Fruit fly (Drosophila melanogaster) whole organism, pupa: Measurements from ENCODE around the gene CG46310.

Source experiments
- CG10348 ChIP-seq: fragments of 200-800 bp; sonication (Bioruptor generic); IDR thresholded peaks from 2 replicates; pipeline ENCODE4 v1.3.6; 2022; ENCODE audit warnings: missing biosample characterization, missing genetic modification characterization
- CG12605 ChIP-seq: fragments of 200-800 bp; sonication (Bioruptor generic); IDR thresholded peaks from 2 replicates; pipeline ENCODE4 v1.3.6; 2022; ENCODE audit warnings: missing biosample characterization, missing genetic modification characterization
- CG13204 ChIP-seq: fragments of 200-800 bp; sonication (Bioruptor generic); optimal IDR thresholded peaks from 2 replicates; lab custom pipeline; 2018; ENCODE audit warnings: missing biosample characterization, mild to moderate bottlenecking, missing genetic modification characterization, moderate library complexity
- CG14655 ChIP-seq: fragments of 200-800 bp; sonication (Bioruptor generic); optimal IDR thresholded peaks from 3 replicates; lab custom pipeline; 2017; ENCODE audit warnings: mild to moderate bottlenecking, missing biosample characterization, missing genetic modification reagents, missing genetic modification characterization
- CG15710 ChIP-seq: fragments of 200-800 bp; sonication (Bioruptor generic); optimal IDR thresholded peaks from 2 replicates; lab custom pipeline; 2018; ENCODE audit warnings: missing biosample characterization, mild to moderate bottlenecking, missing genetic modification characterization, moderate library complexity
- CG17806 ChIP-seq: fragments of 200-800 bp; sonication (Bioruptor generic); optimal IDR thresholded peaks from 2 replicates; lab custom pipeline; 2018; ENCODE audit warnings: missing biosample characterization, mild to moderate bottlenecking, missing genetic modification characterization, moderate library complexity
- CG32121 ChIP-seq: fragments of 200-800 bp; sonication (Bioruptor generic); IDR thresholded peaks from 2 replicates; pipeline ENCODE4 v1.3.6; 2022; ENCODE audit warnings: missing biosample characterization, missing genetic modification characterization
- CG34367 ChIP-seq: fragments of 200-800 bp; sonication (Bioruptor generic); optimal IDR thresholded peaks from 2 replicates; lab custom pipeline; 2018; ENCODE audit warnings: missing biosample characterization, mild to moderate bottlenecking, missing genetic modification characterization
- CG4496 ChIP-seq: fragments of 200-800 bp; sonication (Bioruptor generic); IDR thresholded peaks from 3 replicates; pipeline ENCODE4 v1.3.6; 2022; ENCODE audit warnings: missing biosample characterization, missing genetic modification characterization
- CG8159 ChIP-seq: fragments of 200-800 bp; sonication (Bioruptor generic); optimal IDR thresholded peaks from 3 replicates; lab custom pipeline; 2018; ENCODE audit warnings: missing biosample characterization, mild to moderate bottlenecking, missing genetic modification characterization, moderate library complexity
- CG8301 ChIP-seq: fragments of 200-800 bp; sonication (Bioruptor generic); optimal IDR thresholded peaks from 2 replicates; lab custom pipeline; 2018; ENCODE audit warnings: missing biosample characterization, mild to moderate bottlenecking, missing genetic modification characterization
- CG9948 ChIP-seq: fragments of 200-800 bp; sonication (Bioruptor generic); optimal IDR thresholded peaks from 2 replicates; lab custom pipeline; 2018; ENCODE audit warnings: missing biosample characterization, mild to moderate bottlenecking, missing genetic modification characterization, moderate library complexity
- D1 ChIP-seq: fragments of 200-800 bp; sonication (Bioruptor generic); optimal IDR thresholded peaks from 2 replicates; lab custom pipeline; 2018; ENCODE audit warnings: missing biosample characterization, mild to moderate bottlenecking, missing genetic modification characterization, moderate library complexity
- EcR ChIP-seq: fragments of 200-800 bp; sonication (Bioruptor generic); optimal IDR thresholded peaks from 3 replicates; lab custom pipeline; 2019; ENCODE audit warnings: missing biosample characterization, missing genetic modification characterization, mild to moderate bottlenecking, moderate library complexity, missing genetic modification reagents
- Ets98B ChIP-seq: fragments of 200-800 bp; sonication (Bioruptor generic); IDR thresholded peaks from 2 replicates; pipeline ENCODE4 v1.3.6; 2022; ENCODE audit warnings: missing biosample characterization, missing genetic modification characterization
- Pif1A ChIP-seq: fragments of 200-800 bp; sonication (Bioruptor generic); optimal IDR thresholded peaks from 3 replicates; lab custom pipeline; 2016; ENCODE audit warnings: missing biosample characterization, missing genetic modification characterization
- Pif1B ChIP-seq: fragments of 200-800 bp; sonication (Bioruptor generic); optimal IDR thresholded peaks from 3 replicates; lab custom pipeline; 2016; ENCODE audit warnings: missing biosample characterization, missing genetic modification characterization
- Snoo ChIP-seq: fragments of 200-800 bp; sonication (Bioruptor generic); optimal IDR thresholded peaks from 3 replicates; lab custom pipeline; 2017; ENCODE audit warnings: missing biosample characterization, mild to moderate bottlenecking, missing genetic modification characterization, inconsistent platforms
- fd96Ca ChIP-seq: fragments of 200-800 bp; sonication (Bioruptor generic); IDR thresholded peaks from 3 replicates; pipeline ENCODE4 v1.3.6; 2022; ENCODE audit warnings: missing biosample characterization, missing genetic modification characterization
- gl ChIP-seq: fragments of 200-800 bp; sonication (Bioruptor generic); optimal IDR thresholded peaks from 2 replicates; lab custom pipeline; 2018; ENCODE audit warnings: missing biosample characterization, mild to moderate bottlenecking, missing genetic modification characterization
- rn ChIP-seq: fragments of 200-800 bp; sonication (Bioruptor generic); IDR thresholded peaks from 2 replicates; pipeline ENCODE4 v1.3.6; 2022; ENCODE audit warnings: missing biosample characterization, missing genetic modification characterization

CG46310 gene

DNA sequence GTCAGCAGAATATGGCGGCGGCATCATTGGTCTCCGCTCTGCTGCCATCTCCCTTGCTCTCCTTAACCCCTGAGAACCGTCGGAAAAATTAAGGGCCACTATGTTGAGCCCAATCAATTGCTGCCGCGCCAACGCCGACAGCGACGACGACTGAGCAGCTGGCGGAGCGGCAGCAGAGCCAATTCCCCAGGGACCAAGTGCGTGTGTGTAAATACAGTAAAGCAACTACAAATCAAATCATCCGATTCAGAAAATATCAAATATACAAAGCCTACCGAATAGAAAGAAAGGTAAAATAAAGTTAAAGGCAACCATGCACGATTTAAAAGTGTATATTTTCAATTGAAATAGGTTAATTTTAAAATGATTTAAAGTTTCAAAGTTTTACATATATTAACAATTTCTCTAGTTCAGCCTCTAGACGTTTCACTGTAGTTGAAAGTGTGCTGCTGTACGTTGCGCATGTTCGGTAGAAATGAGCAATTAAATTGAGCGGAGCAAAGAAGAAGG, 38.1 kb downstream of the CG46310 start:
- peak; percentile 31 for TF ChIP-seq CG9948
- peak; percentile 31 for TF ChIP-seq CG15710 (tag; lab: Kevin White, UChicago)
- TF ChIP-seq CG14655, result peak; percentile 28
- TF ChIP-seq CG13204, result no peak
- no peak for TF ChIP-seq CG10348 (GFP tag; lab: Robert Waterston, UW)
- TF ChIP-seq D1 (tag; lab: Kevin White, UChicago), result no peak
- TF ChIP-seq Snoo (tag; lab: Kevin White, UChicago), result peak; percentile 24
- TF ChIP-seq Pif1A (GFP tag; lab: Kevin White, UChicago), result peak; percentile 49
- no peak for TF ChIP-seq fd96Ca (GFP tag; lab: Robert Waterston, UW)
- TF ChIP-seq rn, result no peak
- no peak for TF ChIP-seq gl (tag; lab: Kevin White, UChicago)
- TF ChIP-seq EcR (GFP tag; lab: Kevin White, UChicago), result no peak
- no peak for TF ChIP-seq Ets98B (GFP tag; lab: Robert Waterston, UW)
- TF ChIP-seq CG8159, result peak; percentile 61
- TF ChIP-seq Pif1B (GFP tag; lab: Kevin White, UChicago), result no peak
- TF ChIP-seq CG34367 (tag; lab: Kevin White, UChicago), result no peak
- TF ChIP-seq CG17806 (tag; lab: Kevin White, UChicago), result peak; percentile 33
- TF ChIP-seq CG4496 (GFP tag; lab: Robert Waterston, UW), result no peak
- peak; percentile 13 for TF ChIP-seq CG8301 (tag; lab: Kevin White, UChicago)
- no peak for TF ChIP-seq CG32121 (GFP tag; lab: Robert Waterston, UW)
- no peak for TF ChIP-seq CG12605

DNA sequence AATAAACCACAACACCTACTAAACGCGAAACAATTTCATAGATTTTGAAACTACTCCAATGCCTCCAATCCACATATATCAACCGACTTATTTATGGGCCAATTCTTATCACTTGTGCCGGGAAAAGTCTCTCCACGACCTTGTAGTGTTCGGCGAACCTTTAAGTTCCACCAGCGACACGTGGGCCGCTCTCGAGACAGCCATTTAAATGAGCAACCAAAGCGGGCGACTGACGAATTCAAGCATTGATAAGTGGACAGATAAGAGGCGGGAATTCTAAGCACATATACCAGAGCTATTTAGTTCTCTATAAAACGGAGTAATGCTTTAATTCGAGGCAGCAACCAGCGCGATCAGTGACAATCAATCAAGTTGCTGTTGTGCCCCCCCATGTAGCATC, 39.1 kb downstream of the CG46310 start:
- TF ChIP-seq Ets98B (GFP tag; lab: Robert Waterston, UW), result no peak
- no peak for TF ChIP-seq CG15710 (tag; lab: Kevin White, UChicago)
- TF ChIP-seq, all 21 proteins: peak for 0

- TF ChIP-seq Pif1B (GFP tag; lab: Kevin White, UChicago) (no peak), CG34367 (tag; lab: Kevin White, UChicago) (no peak), CG12605 (peak; percentile 76), EcR (GFP tag; lab: Kevin White, UChicago) (no peak), Snoo (tag; lab: Kevin White, UChicago) (no peak), fd96Ca (GFP tag; lab: Robert Waterston, UW) (no peak; the same call in 2 of the 3 replicates), CG13204 (no peak), CG17806 (tag; lab: Kevin White, UChicago) (no peak), CG14655 (no peak), CG9948 (no peak), CG32121 (GFP tag; lab: Robert Waterston, UW) (no peak), Ets98B (GFP tag; lab: Robert Waterston, UW) (no peak; the same call in 1 of the 2 replicates), rn (no peak), CG15710 (tag; lab: Kevin White, UChicago) (no peak), CG8301 (tag; lab: Kevin White, UChicago) (peak; percentile 1), CG8159 (no peak), CG10348 (GFP tag; lab: Robert Waterston, UW) (no peak), Pif1A (GFP tag; lab: Kevin White, UChicago) (no peak), CG4496 (GFP tag; lab: Robert Waterston, UW) (peak; percentile 67; the same call in 2 of the 3 replicates), gl (tag; lab: Kevin White, UChicago) (peak; percentile 43), D1 (tag; lab: Kevin White, UChicago) (no peak)
Observed at dm6 chr3R:23214603-23215433, 41.1 kb downstream of the CG46310 start.

DNA sequence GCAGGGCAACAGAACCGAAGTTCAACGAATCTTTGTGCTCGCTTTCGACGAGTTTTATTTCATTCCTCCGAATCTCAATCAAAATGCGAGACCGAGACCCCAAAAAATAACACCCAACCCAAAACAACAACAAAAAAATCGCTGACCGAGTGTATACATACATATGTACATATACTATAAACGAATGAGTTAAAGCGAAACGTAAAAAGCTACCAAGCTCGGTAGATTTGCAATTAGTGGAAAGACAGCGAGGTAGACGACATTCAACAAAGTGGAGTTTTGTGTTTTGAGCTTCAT, 41.7 kb downstream of the CG46310 start:
- TF ChIP-seq gl (tag; lab: Kevin White, UChicago) (no peak), CG8301 (tag; lab: Kevin White, UChicago) (no peak), Snoo (tag; lab: Kevin White, UChicago) (no peak), Ets98B (GFP tag; lab: Robert Waterston, UW) (no peak), fd96Ca (GFP tag; lab: Robert Waterston, UW) (no peak), D1 (tag; lab: Kevin White, UChicago) (no peak), CG32121 (GFP tag; lab: Robert Waterston, UW) (no peak), CG15710 (tag; lab: Kevin White, UChicago) (no peak), Pif1B (GFP tag; lab: Kevin White, UChicago) (no peak), CG13204 (no peak), CG14655 (no peak), CG12605 (no peak), CG9948 (no peak), CG34367 (tag; lab: Kevin White, UChicago) (no peak), CG10348 (GFP tag; lab: Robert Waterston, UW) (no peak)

dm6 chr3R:23217142-23217771, 43.6 kb downstream of the CG46310 start:
- TF ChIP-seq EcR (GFP tag; lab: Kevin White, UChicago) (no peak), CG32121 (GFP tag; lab: Robert Waterston, UW) (no peak), CG10348 (GFP tag; lab: Robert Waterston, UW) (no peak)
